Fruit fly (Drosophila melanogaster): ENCODE data around the gene KaiR1D.
A peak's percentile ranks its signal among the peaks of the same experiment; 100 is the strongest.

KaiR1D gene

dm6 chr3R:20821815-20822375, 44.1 kb downstream of the KaiR1D start, which contains the start of the genes CG17271 and RpS20 (continued):
- peak; percentile 93 for TF ChIP-seq chn (GFP tag; optimal IDR thresholded peaks at IDR 0.05)
- peak; percentile 43 for TF ChIP-seq CG8359 (GFP tag; optimal IDR thresholded peaks at IDR 0.05; ENCODE audit: borderline replicate concordance)
- peak; percentile 87 for TF ChIP-seq Rx (GFP tag; IDR thresholded peaks at IDR 0.05)
- peak; percentile 94 for TF ChIP-seq ems (GFP tag; optimal IDR thresholded peaks at IDR 0.05)
- peak; percentile 92 for TF ChIP-seq her (GFP tag; optimal IDR thresholded peaks at IDR 0.05)
- TF ChIP-seq CG6791 (GFP tag; IDR thresholded peaks at IDR 0.05; ENCODE audit: partially characterized antibody) = no peak
- peak; percentile 89 for TF ChIP-seq CG4854 (GFP tag; optimal IDR thresholded peaks at IDR 0.05)
- peak; percentile 90 for TF ChIP-seq en (GFP tag; optimal IDR thresholded peaks at IDR 0.05)
- peak; percentile 85 for TF ChIP-seq CG7556 (GFP tag; optimal IDR thresholded peaks at IDR 0.05)
- TF ChIP-seq CG13894 (tag; optimal IDR thresholded peaks at IDR 0.05) = peak; percentile 85
- TF ChIP-seq al (GFP tag; IDR thresholded peaks at IDR 0.05) = peak; percentile 89
- peak; percentile 83 for TF ChIP-seq CG13123 (GFP tag; optimal IDR thresholded peaks at IDR 0.05)
- peak; percentile 67 for TF ChIP-seq TFAM (GFP tag; optimal IDR thresholded peaks at IDR 0.05)
- peak; percentile 87 for TF ChIP-seq gcm (GFP tag; optimal IDR thresholded peaks at IDR 0.05)
- peak; percentile 93 for TF ChIP-seq CG16863 (GFP tag; optimal IDR thresholded peaks at IDR 0.05)
- TF ChIP-seq NFAT (GFP tag; IDR thresholded peaks at IDR 0.05) = peak; percentile 78
- TF ChIP-seq Hr39 (optimal IDR thresholded peaks at IDR 0.05) = no peak
- TF ChIP-seq CG3163 (GFP tag; optimal IDR thresholded peaks at IDR 0.05) = peak; percentile 86
- TF ChIP-seq CG4404 (GFP tag; IDR thresholded peaks at IDR 0.05) = peak; percentile 89
- peak; percentile 89 for TF ChIP-seq ci (GFP tag; IDR thresholded peaks at IDR 0.05)
- peak; percentile 81 for TF ChIP-seq CG18011 (GFP tag; optimal IDR thresholded peaks at IDR 0.05)
- no peak for TF ChIP-seq sna (GFP tag; IDR thresholded peaks at IDR 0.05; ENCODE audit: partially characterized antibody)
- TF ChIP-seq Lpt (GFP tag; optimal IDR thresholded peaks at IDR 0.05) = no peak
- TF ChIP-seq CG7987 (GFP tag; optimal IDR thresholded peaks at IDR 0.05) = peak; percentile 76
- peak; percentile 90 for TF ChIP-seq CG8089 (GFP tag; optimal IDR thresholded peaks at IDR 0.05)
- TF ChIP-seq CG2199 (GFP tag; IDR thresholded peaks at IDR 0.05) = peak; percentile 62
- peak; percentile 64 for TF ChIP-seq Poxn (GFP tag; IDR thresholded peaks at IDR 0.05)
- TF ChIP-seq seq (GFP tag; IDR thresholded peaks at IDR 0.05) = peak; percentile 87
- TF ChIP-seq kah (GFP tag; optimal IDR thresholded peaks at IDR 0.05) = no peak
- TF ChIP-seq CG15011 (GFP tag; optimal IDR thresholded peaks at IDR 0.05) = peak; percentile 67
- TF ChIP-seq sc (optimal IDR thresholded peaks at IDR 0.05) = no peak
- TF ChIP-seq sc (GFP tag; optimal IDR thresholded peaks at IDR 0.05) = peak; percentile 58
- peak; percentile 92 for TF ChIP-seq Rfx (GFP tag; IDR thresholded peaks at IDR 0.05)
- TF ChIP-seq kay (GFP tag; optimal IDR thresholded peaks at IDR 0.05) = peak; percentile 89
- TF ChIP-seq CG17359 (tag; optimal IDR thresholded peaks at IDR 0.05) = peak; percentile 87
- peak; percentile 94 for TF ChIP-seq CG13424 (tag; optimal IDR thresholded peaks at IDR 0.05)
- TF ChIP-seq CG3995 (GFP tag; optimal IDR thresholded peaks at IDR 0.05) = peak; percentile 64
- peak; percentile 92 for TF ChIP-seq otp (GFP tag; IDR thresholded peaks at IDR 0.05)
- TF ChIP-seq CrebB (tag; optimal IDR thresholded peaks at IDR 0.05) = peak; percentile 68
- TF ChIP-seq dan (GFP tag; IDR thresholded peaks at IDR 0.05) = no peak; the same call in 1 of the 2 replicates
- peak; percentile 89 for TF ChIP-seq E2f1 (GFP tag; IDR thresholded peaks at IDR 0.05)
- TF ChIP-seq az2 (GFP tag; optimal IDR thresholded peaks at IDR 0.05) = peak; percentile 90
- TF ChIP-seq D19B (GFP tag; optimal IDR thresholded peaks at IDR 0.05) = peak; percentile 75
- TF ChIP-seq CG13296 (GFP tag; optimal IDR thresholded peaks at IDR 0.05) = peak; percentile 80
- peak; percentile 95 for TF ChIP-seq CG12391 (tag; optimal IDR thresholded peaks at IDR 0.05)
- TF ChIP-seq CG5180 (GFP tag; optimal IDR thresholded peaks at IDR 0.05) = peak; percentile 57
- TF ChIP-seq CG17612 (GFP tag; IDR thresholded peaks at IDR 0.05) = peak; percentile 44; the same call in 1 of the 2 replicates
- TF ChIP-seq unpg (GFP tag; optimal IDR thresholded peaks at IDR 0.05) = peak; percentile 89
- TF ChIP-seq CG2116 (GFP tag; optimal IDR thresholded peaks at IDR 0.05) = peak; percentile 95
- TF ChIP-seq ewg (GFP tag; optimal IDR thresholded peaks at IDR 0.05) = peak; percentile 89
- TF ChIP-seq pzg (GFP tag; optimal IDR thresholded peaks at IDR 0.05) = peak; percentile 97

Measured in whole organism, embryonic.